Worm (Caenorhabditis elegans): ENCODE data around the gene C27H6.9.

The C27H6.9 gene

DNA sequence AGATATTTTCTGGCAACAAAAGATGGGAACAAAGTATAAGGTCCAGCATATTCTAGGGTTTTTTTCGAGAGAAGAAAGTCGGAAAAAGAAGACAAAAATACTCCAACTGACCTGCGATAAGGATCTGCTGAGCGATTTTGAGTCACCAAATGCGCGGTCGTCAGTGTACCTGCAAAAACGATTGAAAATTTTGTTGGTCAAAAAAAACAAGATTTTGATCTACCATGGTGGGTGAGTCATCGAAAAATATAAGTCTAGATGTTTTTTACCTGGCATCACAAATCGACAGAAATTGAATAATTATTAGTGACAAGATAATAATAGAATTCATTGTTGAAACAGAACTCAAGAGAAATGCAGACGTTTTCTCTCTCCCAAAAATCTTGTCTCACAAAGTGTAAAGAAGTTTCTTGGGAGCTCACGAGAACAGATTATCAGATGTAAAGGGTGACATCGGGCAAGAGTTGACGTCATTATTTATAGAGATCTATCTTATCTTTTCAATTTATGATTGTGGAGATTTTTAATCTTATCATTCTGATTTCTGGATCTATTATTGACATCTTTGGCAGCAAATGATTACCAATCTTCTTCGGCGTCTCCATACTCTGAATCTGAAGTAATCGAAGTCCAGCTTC, 2.7 kb downstream of the C27H6.9 start:
- TF ChIP-seq elt-1 (tag; optimal IDR thresholded peaks at IDR 0.05; ENCODE audit: borderline replicate concordance, insufficient read depth) (peak; percentile 87), unc-39 (tag; optimal IDR thresholded peaks at IDR 0.05) (no peak)

DNA sequence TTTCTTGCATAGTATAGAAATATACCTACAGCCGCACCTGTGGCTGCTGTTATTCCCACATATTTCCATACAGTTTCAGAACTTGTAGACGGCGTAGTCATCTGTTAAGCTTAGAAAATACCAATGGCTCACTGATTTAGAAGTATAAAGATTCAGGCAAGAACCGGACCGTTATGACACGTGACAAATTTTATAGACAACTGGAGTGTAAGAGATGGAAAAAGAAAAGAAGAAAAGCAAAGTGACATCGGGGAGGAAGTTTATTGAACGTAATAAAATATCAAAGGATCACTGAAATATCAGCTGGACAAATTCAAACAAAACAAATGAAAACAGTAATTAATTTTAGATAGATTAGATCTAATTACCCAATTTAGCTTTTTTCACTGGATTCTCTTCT, 3.5 kb downstream of the C27H6.9 start, which contains the start of gene rmd-2:
TSS of gene rmd-2 (minus strand) at position 101 of the 400 bp plus-strand sequence.
- TF ChIP-seq lin-32 (GFP tag; optimal IDR thresholded peaks at IDR 0.05) (no peak), lsy-2 (tag; optimal IDR thresholded peaks at IDR 0.05) (no peak), nhr-237 (tag; optimal IDR thresholded peaks at IDR 0.05) (no peak), tbx-8 (GFP tag; optimal IDR thresholded peaks at IDR 0.05) (no peak), ztf-11 (tag; optimal IDR thresholded peaks at IDR 0.05) (no peak), blmp-1 (tag; optimal IDR thresholded peaks at IDR 0.05) (no peak), M03D4.4 (tag; optimal IDR thresholded peaks at IDR 0.05) (no peak)

DNA sequence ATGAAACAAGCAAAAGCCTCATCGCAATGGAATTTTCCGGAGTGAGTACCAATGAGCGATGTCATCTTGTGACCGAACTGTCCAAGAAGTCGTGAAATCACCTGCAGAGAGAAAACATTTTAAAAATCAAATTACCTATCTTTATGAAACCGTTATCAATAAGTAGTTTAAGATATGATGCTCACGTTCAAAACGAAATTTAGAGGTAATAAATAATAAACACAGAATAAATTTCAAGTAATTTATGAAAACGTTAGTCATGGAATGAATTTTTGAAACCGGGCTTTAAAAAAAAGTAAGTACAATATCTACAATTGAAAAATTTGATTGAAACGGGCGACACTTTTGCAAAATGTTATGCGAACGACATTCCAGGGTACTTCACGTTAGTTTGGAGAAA, 5.0 kb downstream of the C27H6.9 start, which contains the start of gene C27H6.8:
TSS of gene C27H6.8 (minus strand) at position 101 of the 400 bp plus-strand sequence.
- TF ChIP-seq lsy-2 (tag; optimal IDR thresholded peaks at IDR 0.05) (no peak), ceh-83 (GFP tag; optimal IDR thresholded peaks at IDR 0.05) (no peak), sptf-1 (tag; optimal IDR thresholded peaks at IDR 0.05) (no peak), mep-1 (tag; optimal IDR thresholded peaks at IDR 0.05) (no peak), ztf-11 (tag; optimal IDR thresholded peaks at IDR 0.05) (no peak), ceh-43 (GFP tag; optimal IDR thresholded peaks at IDR 0.05) (no peak), lin-32 (GFP tag; optimal IDR thresholded peaks at IDR 0.05) (no peak), pha-4 (tag; optimal IDR thresholded peaks at IDR 0.05) (no peak), nhr-12 (tag; optimal IDR thresholded peaks at IDR 0.05) (no peak), nhr-237 (tag; optimal IDR thresholded peaks at IDR 0.05) (no peak), ceh-39 (tag; optimal IDR thresholded peaks at IDR 0.05) (no peak), zip-8 (tag; optimal IDR thresholded peaks at IDR 0.05) (no peak), ham-2 (GFP tag; optimal IDR thresholded peaks at IDR 0.05) (no peak), unc-39 (tag; optimal IDR thresholded peaks at IDR 0.05) (no peak), mab-5 (tag; optimal IDR thresholded peaks at IDR 0.05) (no peak), unc-62 (GFP tag; optimal IDR thresholded peaks at IDR 0.05) (no peak), flh-1 (GFP tag; optimal IDR thresholded peaks at IDR 0.05) (no peak), hlh-1 (tag; optimal IDR thresholded peaks at IDR 0.05) (no peak), elt-1 (tag; optimal IDR thresholded peaks at IDR 0.05; ENCODE audit: borderline replicate concordance, insufficient read depth) (no peak), cnd-1 (tag; optimal IDR thresholded peaks at IDR 0.05) (no peak)

DNA sequence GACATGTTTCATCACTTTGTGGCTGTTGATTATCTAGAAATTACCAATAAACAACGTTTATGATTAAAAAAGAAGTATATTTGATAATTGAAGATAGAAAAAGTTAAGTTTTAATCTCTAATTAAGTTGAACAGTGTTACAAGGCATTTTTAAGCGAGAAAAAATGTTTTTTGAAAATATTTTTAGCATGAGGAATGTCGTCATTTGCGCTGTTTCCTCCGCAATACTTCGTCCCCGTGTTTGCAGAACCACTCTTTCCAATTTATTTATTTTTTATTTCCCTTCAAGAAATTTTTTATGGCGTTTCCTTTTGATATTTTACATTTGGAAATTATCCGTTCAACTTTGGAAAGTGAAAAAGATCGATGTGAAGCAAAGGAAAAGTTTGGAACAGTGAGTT, 8.9 kb downstream of the C27H6.9 start, which contains the start of the genes rde-1 and trpp-6:
TSS of gene rde-1 (minus strand) at position 33 of the 400 bp plus-strand sequence.
TSS of gene trpp-6 (plus strand) at position 286 of the 400 bp plus-strand sequence.
- TF ChIP-seq pha-4 (tag; optimal IDR thresholded peaks at IDR 0.05), result no peak
- TF ChIP-seq nhr-237 (tag; optimal IDR thresholded peaks at IDR 0.05), result no peak
- TF ChIP-seq blmp-1 (tag; optimal IDR thresholded peaks at IDR 0.05), result no peak
- TF ChIP-seq elt-1 (tag; optimal IDR thresholded peaks at IDR 0.05; ENCODE audit: borderline replicate concordance, insufficient read depth), result no peak
- no peak for TF ChIP-seq cnd-1 (tag; optimal IDR thresholded peaks at IDR 0.05)
- no peak for TF ChIP-seq unc-62 (GFP tag; optimal IDR thresholded peaks at IDR 0.05)
- no peak for TF ChIP-seq tbx-8 (GFP tag; optimal IDR thresholded peaks at IDR 0.05)
- TF ChIP-seq lin-13 (tag; optimal IDR thresholded peaks at IDR 0.05), result no peak
- TF ChIP-seq nhr-2 (tag; optimal IDR thresholded peaks at IDR 0.05), result no peak
- no peak for TF ChIP-seq zip-8 (tag; optimal IDR thresholded peaks at IDR 0.05)

DNA sequence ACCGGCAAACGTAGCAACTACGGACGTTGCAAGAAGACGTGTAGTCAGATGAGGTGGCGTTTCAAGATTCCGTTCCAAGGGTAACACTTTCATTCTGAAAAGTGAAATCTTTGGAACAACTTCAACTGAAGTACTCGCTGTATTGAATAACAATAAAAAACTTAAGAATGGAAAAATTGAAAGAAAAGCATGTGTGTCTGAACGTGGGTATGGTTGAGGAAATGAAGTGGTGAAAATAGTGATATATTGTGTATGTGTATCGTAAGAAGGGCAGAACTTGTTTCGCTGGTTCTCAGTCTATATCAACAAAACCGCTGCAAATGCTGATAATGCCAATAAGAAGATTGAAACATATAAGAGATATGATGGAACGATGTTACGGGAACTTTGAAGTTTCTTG, 13.1 kb downstream of the C27H6.9 start, which contains the start of gene K08H10.6:
TSS of gene K08H10.6 (minus strand) at position 101 of the 400 bp plus-strand sequence.
- TF ChIP-seq nhr-76 (tag; optimal IDR thresholded peaks at IDR 0.05) (no peak), zip-8 (tag; optimal IDR thresholded peaks at IDR 0.05) (no peak), lsy-2 (tag; optimal IDR thresholded peaks at IDR 0.05) (no peak), ztf-11 (tag; optimal IDR thresholded peaks at IDR 0.05) (no peak), elt-3 (tag; optimal IDR thresholded peaks at IDR 0.05) (no peak), nhr-2 (tag; optimal IDR thresholded peaks at IDR 0.05) (no peak), M03D4.4 (tag; optimal IDR thresholded peaks at IDR 0.05) (no peak), unc-120 (tag; optimal IDR thresholded peaks at IDR 0.05; ENCODE audit: poor library complexity, severe bottlenecking) (no peak), lin-13 (tag; optimal IDR thresholded peaks at IDR 0.05) (no peak), ceh-43 (GFP tag; optimal IDR thresholded peaks at IDR 0.05) (no peak), ces-1 (GFP tag; optimal IDR thresholded peaks at IDR 0.05) (no peak), flh-1 (GFP tag; optimal IDR thresholded peaks at IDR 0.05) (no peak), sptf-1 (tag; optimal IDR thresholded peaks at IDR 0.05) (no peak), ceh-39 (tag; optimal IDR thresholded peaks at IDR 0.05) (no peak), unc-39 (tag; optimal IDR thresholded peaks at IDR 0.05) (no peak), nhr-237 (tag; optimal IDR thresholded peaks at IDR 0.05) (no peak), elt-1 (tag; optimal IDR thresholded peaks at IDR 0.05; ENCODE audit: borderline replicate concordance, insufficient read depth) (no peak), hlh-1 (tag; optimal IDR thresholded peaks at IDR 0.05) (no peak), mab-5 (tag; optimal IDR thresholded peaks at IDR 0.05) (no peak), blmp-1 (tag; optimal IDR thresholded peaks at IDR 0.05) (no peak)
